Fruit fly (Drosophila melanogaster) S2 (cell line): Measurements from ENCODE around the gene meso18E.

Experiments
- CG8478 ChIP-seq: fragments of >200 bp; optimal IDR thresholded peaks from 2 replicates; lab custom pipeline; 2018
- CTCF ChIP-seq, 2 experiments: fragments of >200 bp; optimal IDR thresholded peaks; 2 replicates each; lab custom pipeline; 2018

DNA sequence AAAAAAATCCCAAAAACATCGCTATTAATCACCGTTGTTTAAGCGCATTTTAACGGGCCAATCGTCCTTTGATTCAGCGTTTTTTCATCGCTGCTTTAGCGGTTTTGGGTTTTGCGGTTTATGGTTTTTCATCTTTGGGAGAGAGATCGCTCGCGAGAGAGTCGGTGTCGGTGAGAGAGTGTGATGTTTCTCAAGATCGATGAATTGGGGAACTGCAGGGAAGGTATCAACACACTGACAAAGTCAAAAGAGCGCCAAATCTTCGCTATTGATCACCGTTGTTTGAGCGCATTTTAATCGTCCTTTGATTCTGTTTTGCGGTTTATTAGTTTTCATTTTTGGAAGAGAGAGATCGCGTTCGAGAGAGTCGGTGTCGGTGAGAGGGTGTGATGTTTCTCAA lies 22.8 kb downstream of the meso18E start:
- TF ChIP-seq CG8478 (lab: Kevin White, UChicago), result no peak
- no peak for TF ChIP-seq CTCF (optimal IDR thresholded peaks at IDR 0.05; lab: Kevin White, UChicago)
